Worm (Caenorhabditis elegans) whole organism, L2 larva: ENCODE measurements around the gene osm-5.
A peak's percentile ranks its signal among the peaks of the same experiment; 100 is the strongest.

ENCODE experiments used
- C34F6.9 ChIP-seq: fragments of 150-350 bp; optimal IDR thresholded peaks from 2 replicates; lab custom pipeline; 2014; ENCODE audit warnings: missing biosample characterization, missing genetic modification characterization
- aly-2 ChIP-seq: fragments of 150-350 bp; optimal IDR thresholded peaks from 2 replicates; lab custom pipeline; 2014; ENCODE audit warnings: missing biosample characterization, missing genetic modification characterization
- blmp-1 ChIP-seq: sonication (generic microtip); optimal IDR thresholded peaks from 2 replicates; lab custom pipeline; 2017; ENCODE audit warnings: missing genetic modification characterization, mild to moderate bottlenecking, missing compliant biosample characterization, antibody characterized with exemption, moderate library complexity; ENCODE audit not compliant: insufficient read depth
- lin-39 ChIP-seq: fragments of 150-350 bp; optimal IDR thresholded peaks from 2 replicates; lab custom pipeline; 2014; ENCODE audit warnings: missing biosample characterization, missing genetic modification reagents, missing genetic modification characterization
- lsy-2 ChIP-seq, 2 experiments: fragments of 150-350 bp in 1 of 2; sonication (generic microtip) in 1 of 2; optimal IDR thresholded peaks; 2 replicates each; lab custom pipeline; 2014 to 2017; ENCODE audit warnings: missing biosample characterization in 2 of 2, missing genetic modification characterization in 2 of 2
- nhr-11 ChIP-seq: fragments of 150-350 bp; optimal IDR thresholded peaks from 2 replicates; lab custom pipeline; 2014; ENCODE audit warnings: missing biosample characterization, missing genetic modification characterization
- snpc-4 ChIP-seq: fragments of 150-350 bp; optimal IDR thresholded peaks from 2 replicates; lab custom pipeline; 2014; ENCODE audit warnings: missing biosample characterization, missing genetic modification characterization

DNA sequence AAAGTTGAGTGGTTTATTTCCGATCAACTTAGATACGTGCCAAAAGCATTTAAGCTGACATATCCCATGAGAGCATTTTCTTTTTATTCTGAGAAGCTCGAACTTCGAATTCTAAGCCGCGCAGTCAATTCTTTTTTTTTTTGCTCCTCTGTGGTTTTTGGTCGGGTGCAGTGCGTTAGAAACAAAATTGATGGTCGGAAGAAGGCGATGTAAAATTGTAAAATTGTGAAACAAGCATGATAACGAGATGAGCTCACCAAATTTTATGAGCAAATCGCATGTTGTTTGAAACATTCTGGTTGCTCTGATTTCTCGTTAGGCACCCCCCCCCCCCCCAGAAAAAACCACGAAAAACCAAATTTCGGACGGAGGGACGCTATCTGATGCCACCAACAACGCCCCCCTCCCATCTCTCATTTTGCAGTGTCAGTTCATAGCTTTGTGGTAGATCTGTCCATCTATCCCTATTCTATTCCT, 40.6 kb downstream of the osm-5 start, which contains the start of gene aqp-7:
- TF ChIP-seq lin-39 (tag; lab: Kevin White, UChicago) (no peak), C34F6.9 (tag; lab: Kevin White, UChicago) (no peak), aly-2 (tag; lab: Kevin White, UChicago) (no peak), snpc-4 (no peak), lsy-2 (tag; optimal IDR thresholded peaks at IDR 0.05; lab: Kevin White, UChicago) (peak in 1 of 2 experiments; percentile 3), blmp-1 (tag; lab: Kevin White, UChicago) (no peak), nhr-11 (no peak)
